Worm (Caenorhabditis elegans) whole organism, L1 larva: ENCODE results near the gene dpff-1.
A peak's percentile ranks its signal among the peaks of the same experiment; 100 is the strongest.

Source experiments
- C04F5.9 ChIP-seq: sonication (generic microtip); optimal IDR thresholded peaks from 2 replicates; lab custom pipeline; 2016; ENCODE audit warnings: missing genetic modification characterization, missing compliant biosample characterization
- C34B4.2 ChIP-seq: sonication (generic microtip); optimal IDR thresholded peaks from 2 replicates; lab custom pipeline; 2017; ENCODE audit warnings: mild to moderate bottlenecking, missing genetic modification characterization, missing compliant biosample characterization
- Y116A8C.19 ChIP-seq: sonication (generic microtip); optimal IDR thresholded peaks from 2 replicates; lab custom pipeline; 2016; ENCODE audit warnings: missing compliant biosample characterization, missing genetic modification characterization, borderline replicate concordance
- ama-1 ChIP-seq: fragments of 150-350 bp; optimal IDR thresholded peaks from 2 replicates; lab custom pipeline; 2014
- blmp-1 ChIP-seq: fragments of 150-350 bp; optimal IDR thresholded peaks from 2 replicates; lab custom pipeline; 2014; ENCODE audit warnings: missing biosample characterization, missing genetic modification characterization
- ceh-63 ChIP-seq: fragments of 200-800 bp; sonication (Bioruptor generic); optimal IDR thresholded peaks from 2 replicates; lab custom pipeline; 2018; ENCODE audit warnings: mild to moderate bottlenecking, missing genetic modification characterization, missing compliant biosample characterization
- ceh-8 ChIP-seq: fragments of 200-800 bp; sonication (Bioruptor generic); optimal IDR thresholded peaks from 2 replicates; lab custom pipeline; 2018; ENCODE audit warnings: mild to moderate bottlenecking, missing genetic modification characterization, moderate library complexity, missing compliant biosample characterization
- ceh-82 ChIP-seq, 3 experiments: fragments of 150-350 bp in 1 of 3; sonication (generic microtip) in 2 of 3; optimal IDR thresholded peaks; 2 replicates each; lab custom pipeline; 2014 to 2017; ENCODE audit warnings: missing biosample characterization in 3 of 3, missing genetic modification characterization in 3 of 3
- dpl-1 ChIP-seq, 3 experiments: fragments of 150-350 bp in 2 of 3; sonication (generic microtip) in 1 of 3; optimal IDR thresholded peaks; 2 replicates each; lab custom pipeline; 2014 to 2017; ENCODE audit warnings: missing biosample characterization in 3 of 3, missing genetic modification characterization in 3 of 3, missing genetic modification reagents in 3 of 3
- efl-1 ChIP-seq, 4 experiments: fragments of 150-350 bp; optimal IDR thresholded peaks in 3 of 4; peaks in 1 of 4; 1 replicate in 1 of 4; 2 replicates in 3 of 4; lab custom pipeline; 2014; ENCODE audit warnings: missing biosample characterization in 2 of 4, missing genetic modification characterization in 2 of 4, missing genetic modification reagents in 2 of 4
- efl-3 ChIP-seq: fragments of 200-800 bp; sonication (Bioruptor generic); optimal IDR thresholded peaks from 2 replicates; lab custom pipeline; 2018; ENCODE audit warnings: mild to moderate bottlenecking, missing genetic modification characterization, missing compliant biosample characterization
- elt-3 ChIP-seq, 6 experiments: fragments of 150-350 bp in 1 of 6; sonication (generic microtip); optimal IDR thresholded peaks; 2 replicates each; lab custom pipeline; 2017 to 2018; ENCODE audit warnings: missing biosample characterization in 6 of 6, missing genetic modification characterization in 6 of 6, inconsistent platforms in 1 of 6
- ets-5 ChIP-seq: fragments of 200-800 bp; sonication (Bioruptor generic); IDR thresholded peaks from 2 replicates; pipeline ENCODE4 v1.3.6; 2022; ENCODE audit warnings: missing genetic modification characterization, missing compliant biosample characterization
- fkh-10 ChIP-seq: sonication (generic microtip); optimal IDR thresholded peaks from 2 replicates; lab custom pipeline; 2017; ENCODE audit warnings: missing biosample characterization, missing genetic modification reagents, missing genetic modification characterization
- fkh-8 ChIP-seq: sonication (generic microtip); optimal IDR thresholded peaks from 2 replicates; lab custom pipeline; 2016; ENCODE audit warnings: mild to moderate bottlenecking, missing genetic modification characterization, missing compliant biosample characterization
- grh-1 ChIP-seq: fragments of 200-800 bp; sonication (Bioruptor generic); IDR thresholded peaks from 2 replicates; pipeline ENCODE4 v1.3.6; 2022; ENCODE audit warnings: missing genetic modification reagents, missing genetic modification characterization, missing compliant biosample characterization
- hlh-17 ChIP-seq: fragments of 200-800 bp; sonication (Bioruptor generic); optimal IDR thresholded peaks from 2 replicates; lab custom pipeline; 2018; ENCODE audit warnings: missing genetic modification characterization, mild to moderate bottlenecking, missing compliant biosample characterization, moderate library complexity, borderline replicate concordance
- jun-1 ChIP-seq: fragments of 150-350 bp; optimal IDR thresholded peaks from 2 replicates; lab custom pipeline; 2014; ENCODE audit warnings: missing biosample characterization, missing genetic modification reagents, missing genetic modification characterization
- lin-14 ChIP-seq: fragments of 200-800 bp; sonication (Bioruptor generic); optimal IDR thresholded peaks from 2 replicates; lab custom pipeline; 2018; ENCODE audit warnings: mild to moderate bottlenecking, missing genetic modification characterization, moderate library complexity, missing compliant biosample characterization
- lin-35 ChIP-seq, 2 experiments: fragments of 150-350 bp; optimal IDR thresholded peaks; 2 replicates each; lab custom pipeline; 2014; ENCODE audit warnings: missing biosample characterization in 2 of 2, missing genetic modification characterization in 2 of 2, missing genetic modification reagents in 2 of 2
- lin-39 ChIP-seq: fragments of 150-350 bp; optimal IDR thresholded peaks from 2 replicates; lab custom pipeline; 2014; ENCODE audit warnings: missing biosample characterization, missing genetic modification reagents, missing genetic modification characterization
- lir-3 ChIP-seq: sonication (generic microtip); optimal IDR thresholded peaks from 2 replicates; lab custom pipeline; 2016; ENCODE audit warnings: mild to moderate bottlenecking, missing genetic modification characterization, moderate library complexity, missing compliant biosample characterization; ENCODE audit not compliant: poor library complexity
- lsy-2 ChIP-seq, 2 experiments: fragments of 150-350 bp; optimal IDR thresholded peaks; 2 replicates each; lab custom pipeline; 2014; ENCODE audit warnings: missing biosample characterization in 2 of 2, missing genetic modification characterization in 2 of 2
- mep-1 ChIP-seq: fragments of 150-350 bp; optimal IDR thresholded peaks from 2 replicates; lab custom pipeline; 2014; ENCODE audit warnings: missing biosample characterization, missing genetic modification characterization
- nhr-11 ChIP-seq: fragments of 150-350 bp; optimal IDR thresholded peaks from 2 replicates; lab custom pipeline; 2014; ENCODE audit warnings: missing biosample characterization, missing genetic modification characterization
- nhr-12 ChIP-seq: sonication (generic microtip); optimal IDR thresholded peaks from 2 replicates; lab custom pipeline; 2017; ENCODE audit warnings: missing biosample characterization, missing genetic modification characterization
- nhr-19 ChIP-seq: fragments of 200-800 bp; sonication (Bioruptor generic); conservative IDR thresholded peaks from 2 replicates; pipeline ENCODE4 v1.3.6; 2022; ENCODE audit warnings: missing genetic modification characterization, missing compliant biosample characterization
- nhr-20 ChIP-seq: sonication (generic microtip); optimal IDR thresholded peaks from 2 replicates; lab custom pipeline; 2016; ENCODE audit warnings: mild to moderate bottlenecking, missing genetic modification characterization, missing compliant biosample characterization
- nhr-71 ChIP-seq: sonication (generic microtip); optimal IDR thresholded peaks from 2 replicates; lab custom pipeline; 2016; ENCODE audit warnings: mild to moderate bottlenecking, missing genetic modification characterization, moderate library complexity, missing compliant biosample characterization
- nhr-84 ChIP-seq: sonication (generic microtip); optimal IDR thresholded peaks from 2 replicates; lab custom pipeline; 2017; ENCODE audit warnings: missing biosample characterization, missing genetic modification characterization
- nhr-85 ChIP-seq: sonication (generic microtip); peaks from one replicate; lab custom pipeline; 2016; ENCODE audit warnings: missing genetic modification characterization, inconsistent platforms, missing compliant biosample characterization
- pqm-1 ChIP-seq: sonication (generic microtip); optimal IDR thresholded peaks from 3 replicates; lab custom pipeline; 2017; ENCODE audit warnings: missing biosample characterization, missing genetic modification characterization
- rnt-1 ChIP-seq: sonication (generic microtip); optimal IDR thresholded peaks from 2 replicates; lab custom pipeline; 2016; ENCODE audit warnings: mild to moderate bottlenecking, missing genetic modification characterization, moderate library complexity, missing compliant biosample characterization
- snu-23 ChIP-seq: sonication (generic microtip); optimal IDR thresholded peaks from 2 replicates; lab custom pipeline; 2016; ENCODE audit warnings: missing genetic modification characterization, missing compliant biosample characterization
- sup-37 ChIP-seq: fragments of 200-800 bp; sonication (Bioruptor generic); optimal IDR thresholded peaks from 2 replicates; lab custom pipeline; 2018; ENCODE audit warnings: mild to moderate bottlenecking, missing genetic modification characterization, missing compliant biosample characterization
- swsn-7 ChIP-seq: sonication (generic microtip); optimal IDR thresholded peaks from 2 replicates; lab custom pipeline; 2016; ENCODE audit warnings: missing genetic modification characterization, missing compliant biosample characterization
- unc-30 ChIP-seq: sonication (generic microtip); optimal IDR thresholded peaks from 2 replicates; lab custom pipeline; 2017; ENCODE audit warnings: missing biosample characterization, missing genetic modification characterization
- unc-62 ChIP-seq: fragments of 150-350 bp; optimal IDR thresholded peaks from 2 replicates; lab custom pipeline; 2014; ENCODE audit warnings: missing biosample characterization, missing genetic modification reagents, missing genetic modification characterization
- xbp-1 ChIP-seq: sonication (generic microtip); optimal IDR thresholded peaks from 2 replicates; lab custom pipeline; 2016; ENCODE audit warnings: missing genetic modification characterization, missing compliant biosample characterization
- ztf-11 ChIP-seq, 2 experiments: sonication (generic microtip); optimal IDR thresholded peaks; 2 replicates each; lab custom pipeline; 2016 to 2017; ENCODE audit warnings: missing genetic modification characterization in 2 of 2, missing biosample characterization in 1 of 2, missing compliant biosample characterization in 1 of 2
- ztf-4 ChIP-seq: fragments of 150-350 bp; optimal IDR thresholded peaks from 2 replicates; lab custom pipeline; 2014; ENCODE audit warnings: missing biosample characterization, missing genetic modification characterization

Gene dpff-1

ce11 chrIII:5938013-5938412 is 31.9 kb upstream of the dpff-1 start (continued):
- peak; percentile 52 for TF ChIP-seq nhr-19 (GFP tag; lab: Robert Waterston, UW)
- TF ChIP-seq, all 84 proteins: peak for 33

- peak; percentile 30 for TF ChIP-seq fkh-8 (tag; lab: Kevin White, UChicago)
- TF ChIP-seq unc-62, result no peak
- no peak for TF ChIP-seq mep-1 (tag; lab: Kevin White, UChicago)
- peak; percentile 32 for TF ChIP-seq lin-14 (GFP tag; lab: Kevin White, UChicago)
- TF ChIP-seq fkh-10 (GFP tag; lab: Kevin White, UChicago), result peak; percentile 53
Measured at ce11 chrIII:5936992-5937391, 30.8 kb upstream of the dpff-1 start, which contains the start of gene EGAP1.1. Gene EGAP1.1 (minus strand): TSS chrIII:5937220.

- TF ChIP-seq lin-14 (GFP tag; lab: Kevin White, UChicago) (peak; percentile 59), rnt-1 (tag; lab: Kevin White, UChicago) (peak; percentile 7), blmp-1 (peak; percentile 84), ceh-82 (tag; optimal IDR thresholded peaks at IDR 0.05; lab: Kevin White, UChicago) (no peak)
Measured at ce11 chrIII:5934138-5934658, 28.1 kb upstream of the dpff-1 start.

- no peak for TF ChIP-seq unc-30 (tag; lab: Kevin White, UChicago)
- no peak for TF ChIP-seq sup-37
- no peak for TF ChIP-seq lir-3
- no peak for TF ChIP-seq mep-1 (tag; lab: Kevin White, UChicago)
- TF ChIP-seq, all 84 proteins: peak for 0
Measured at ce11 chrIII:5932853-5933252, 26.7 kb upstream of the dpff-1 start, which contains the start of gene zmp-1. Gene zmp-1 (minus strand): TSS chrIII:5932953.

ce11 chrIII:5931433-5931994 is 25.4 kb upstream of the dpff-1 start, which contains the start of gene EGAP1.5:
Gene EGAP1.5 (plus strand): TSS chrIII:5931721.
- no peak for TF ChIP-seq xbp-1 (tag; lab: Kevin White, UChicago)
- no peak for TF ChIP-seq C04F5.9 (tag; lab: Kevin White, UChicago)
- TF ChIP-seq dpl-1 (GFP tag; optimal IDR thresholded peaks at IDR 0.05; lab: Kevin White, UChicago), result no peak
- TF ChIP-seq efl-3 (GFP tag; lab: Kevin White, UChicago), result no peak
- TF ChIP-seq ama-1 (lab: Kevin White, UChicago), result no peak
- peak; percentile 17 for TF ChIP-seq snu-23 (GFP tag; lab: Kevin White, UChicago)
- TF ChIP-seq lin-35 (GFP tag; optimal IDR thresholded peaks at IDR 0.05; lab: Kevin White, UChicago), result no peak
- no peak for TF ChIP-seq pqm-1 (tag; lab: Kevin White, UChicago)
- no peak for TF ChIP-seq mep-1 (tag; lab: Kevin White, UChicago)
- peak in 1 of 2 experiments; percentile 3 for TF ChIP-seq efl-1 (optimal IDR thresholded peaks at IDR 0.05; lab: Kevin White, UChicago)
- no peak for TF ChIP-seq efl-1 (GFP tag; optimal IDR thresholded peaks at IDR 0.05 in 1 of 2; lab: Kevin White, UChicago)
- peak in 1 of 2 experiments; percentile 5 for TF ChIP-seq lsy-2 (tag; optimal IDR thresholded peaks at IDR 0.05; lab: Kevin White, UChicago)
- TF ChIP-seq lin-39 (tag; lab: Kevin White, UChicago), result no peak
- no peak for TF ChIP-seq ets-5
- peak; percentile 55 for TF ChIP-seq rnt-1 (tag; lab: Kevin White, UChicago)
- no peak for TF ChIP-seq elt-3 (tag; optimal IDR thresholded peaks at IDR 0.05; lab: Kevin White, UChicago)
- TF ChIP-seq C34B4.2 (tag; lab: Kevin White, UChicago), result no peak
- TF ChIP-seq unc-62, result no peak
- TF ChIP-seq jun-1 (tag; lab: Kevin White, UChicago), result no peak
- TF ChIP-seq nhr-12 (tag; lab: Kevin White, UChicago), result no peak
- peak; percentile 28 for TF ChIP-seq lin-14 (GFP tag; lab: Kevin White, UChicago)
- no peak for TF ChIP-seq swsn-7
- TF ChIP-seq fkh-10 (GFP tag; lab: Kevin White, UChicago), result no peak
- peak; percentile 24 for TF ChIP-seq nhr-20 (tag; lab: Kevin White, UChicago)
- no peak for TF ChIP-seq ceh-8
- no peak for TF ChIP-seq Y116A8C.19 (tag; lab: Kevin White, UChicago)
- TF ChIP-seq ztf-4 (tag; lab: Kevin White, UChicago), result no peak
- TF ChIP-seq nhr-71 (tag; lab: Kevin White, UChicago), result peak; percentile 51
- no peak for TF ChIP-seq sup-37
- TF ChIP-seq nhr-19 (GFP tag; lab: Robert Waterston, UW), result peak; percentile 17; the same call in 1 of the 2 replicates
- no peak for TF ChIP-seq ztf-11 (tag; optimal IDR thresholded peaks at IDR 0.05; lab: Kevin White, UChicago)
- TF ChIP-seq nhr-85, result no peak
- TF ChIP-seq ceh-63 (GFP tag; lab: Kevin White, UChicago), result no peak
- no peak for TF ChIP-seq nhr-84 (tag; lab: Kevin White, UChicago)
- TF ChIP-seq grh-1, result no peak
- TF ChIP-seq hlh-17 (GFP tag; lab: Kevin White, UChicago), result no peak
- no peak for TF ChIP-seq nhr-11 (tag; lab: Kevin White, UChicago)
